Worm (Caenorhabditis elegans): Measurements from ENCODE around the gene clec-210.

Gene clec-210

DNA sequence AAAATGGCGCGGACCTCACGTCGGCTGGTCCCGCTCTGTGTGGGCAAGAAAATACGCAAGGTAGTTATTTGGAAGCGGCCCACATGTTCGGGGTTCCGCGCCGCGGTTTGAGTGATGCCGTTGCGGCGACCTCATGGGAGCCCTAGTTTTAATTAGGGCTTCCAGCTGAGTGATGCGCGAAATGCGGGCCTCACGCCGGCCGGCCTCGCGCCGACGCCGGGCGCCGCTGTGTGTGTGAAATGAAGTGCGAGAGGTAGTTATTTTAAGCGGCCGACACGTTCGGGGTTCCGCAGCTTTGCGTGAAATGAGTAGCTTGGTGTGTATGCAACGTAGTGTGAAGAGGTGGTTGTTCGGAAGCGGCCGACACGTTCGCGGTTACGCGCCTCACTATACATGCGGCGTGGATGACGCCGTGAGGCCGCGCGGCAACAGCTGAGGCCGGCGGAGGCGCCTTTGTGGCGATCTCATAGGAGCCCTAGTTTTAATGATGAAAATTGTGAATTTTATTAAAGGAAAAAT, 31.8 kb downstream of the clec-210 start (continued):
- no peak for TF ChIP-seq mes-4 (tag; optimal IDR thresholded peaks at IDR 0.05)
- TF ChIP-seq let-526 (GFP tag; IDR thresholded peaks at IDR 0.05) = no peak
- TF ChIP-seq nhr-80 (tag; optimal IDR thresholded peaks at IDR 0.05) = no peak
- no peak for TF ChIP-seq F22D6.2 (tag; optimal IDR thresholded peaks at IDR 0.05)
- no peak for TF ChIP-seq chd-7 (tag; optimal IDR thresholded peaks at IDR 0.05)

DNA sequence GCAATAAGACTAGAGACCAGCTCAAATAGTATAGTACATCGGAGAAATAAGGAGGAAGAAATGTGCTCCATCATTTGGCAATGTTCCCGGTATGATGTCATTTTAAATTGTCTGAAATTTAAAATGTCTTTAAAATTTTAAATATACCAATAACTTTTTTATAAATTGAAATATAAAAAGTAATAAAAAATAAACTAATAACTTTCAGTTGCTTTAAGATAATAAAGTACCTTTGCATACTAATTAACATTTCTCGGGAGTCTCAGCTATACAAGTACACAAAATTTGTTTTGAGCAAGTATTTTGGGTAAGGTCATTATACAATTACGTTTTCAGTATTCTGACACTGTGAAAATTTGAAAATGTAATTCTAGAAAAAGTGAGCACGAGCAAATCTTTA, 33.7 kb downstream of the clec-210 start, which contains the start of gene srab-6:
Gene srab-6, minus strand, starts transcription at position 101 of the 400 bp plus-strand sequence.
- TF ChIP-seq athp-1 (tag; optimal IDR thresholded peaks at IDR 0.05) = no peak
- no peak for TF ChIP-seq F52B5.7 (tag; optimal IDR thresholded peaks at IDR 0.05)
- no peak for TF ChIP-seq mel-28 (tag; optimal IDR thresholded peaks at IDR 0.05; ENCODE audit: borderline replicate concordance)
- no peak for TF ChIP-seq C17E4.6 (GFP tag; IDR thresholded peaks at IDR 0.05)
- no peak for TF ChIP-seq tbp1 (GFP tag; optimal IDR thresholded peaks at IDR 0.05)
- no peak for TF ChIP-seq hmg-20 (GFP tag; IDR thresholded peaks at IDR 0.05)
- no peak for TF ChIP-seq T07F8.4 (tag; optimal IDR thresholded peaks at IDR 0.05)
- TF ChIP-seq ceh-58 (GFP tag; IDR thresholded peaks at IDR 0.05) = no peak
- no peak for TF ChIP-seq ceh-91 (GFP tag; IDR thresholded peaks at IDR 0.05)

DNA sequence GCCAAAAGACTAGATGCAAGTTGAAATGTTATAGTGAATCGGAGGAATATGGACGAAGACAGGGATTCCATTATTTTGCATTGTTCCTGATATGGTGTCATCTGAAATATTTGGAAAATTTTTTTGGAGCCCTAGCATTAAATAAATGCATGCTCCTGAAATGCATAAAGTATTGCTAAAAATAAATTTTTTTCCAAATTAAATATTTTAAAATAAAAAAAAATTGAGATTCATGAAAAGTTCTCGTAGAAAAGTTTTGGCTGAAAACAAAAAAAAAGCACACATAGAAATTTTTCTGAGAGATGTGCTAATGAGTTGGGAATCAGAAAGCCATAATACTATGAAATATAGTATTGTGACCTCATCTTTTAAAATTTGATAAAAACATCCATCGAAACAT, 36.9 kb downstream of the clec-210 start, which contains the start of gene srab-7:
Gene srab-7, minus strand, starts transcription at position 101 of the 400 bp plus-strand sequence.
- TF ChIP-seq dpff-1 (tag; optimal IDR thresholded peaks at IDR 0.05) = no peak

DNA sequence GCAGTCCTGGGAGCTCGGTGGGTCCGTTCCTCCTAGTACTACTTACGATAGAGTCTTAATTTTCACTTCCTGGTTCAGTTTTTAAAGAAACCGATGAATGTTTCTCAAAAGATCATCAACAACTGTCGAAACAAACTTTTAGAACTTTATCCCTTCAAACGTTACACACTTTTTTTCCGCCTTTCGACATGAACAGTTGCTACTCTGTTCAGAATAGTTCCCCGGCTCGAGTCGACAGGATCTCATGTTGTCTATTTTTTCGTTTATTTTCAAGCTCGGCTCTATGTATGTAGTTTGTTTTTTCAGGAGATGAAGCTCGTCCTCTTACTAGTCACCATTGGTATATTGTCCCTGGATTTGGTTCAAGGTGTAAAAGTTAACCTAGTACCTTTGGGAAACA, 38.6 kb downstream of the clec-210 start, which contains the start of gene exh-1:
Gene exh-1, plus strand, starts transcription at position 301 of the 400 bp plus-strand sequence.
- TF ChIP-seq F57C9.4 (tag; optimal IDR thresholded peaks at IDR 0.05) (no peak), tlf-1 (GFP tag; optimal IDR thresholded peaks at IDR 0.05) (no peak), chd-7 (tag; optimal IDR thresholded peaks at IDR 0.05) (no peak), lag-1 (GFP tag; IDR thresholded peaks at IDR 0.05) (no peak), attf-6 (GFP tag; IDR thresholded peaks at IDR 0.05) (no peak), nhr-90 (tag; optimal IDR thresholded peaks at IDR 0.05) (no peak), ekl-4 (GFP tag; IDR thresholded peaks at IDR 0.05) (no peak), let-607 (tag; optimal IDR thresholded peaks at IDR 0.05) (no peak), Y67H2A.10 (GFP tag; conservative IDR thresholded peaks at IDR 0.05) (no peak), madf-3 (GFP tag; IDR thresholded peaks at IDR 0.05) (no peak), rec-8 (tag; optimal IDR thresholded peaks at IDR 0.05) (no peak), lin-35 (GFP tag; optimal IDR thresholded peaks at IDR 0.05) (no peak), ztf-25 (GFP tag; IDR thresholded peaks at IDR 0.05) (no peak), lir-1 (GFP tag; conservative IDR thresholded peaks at IDR 0.05) (no peak), ama-1 (optimal IDR thresholded peaks at IDR 0.05) (no peak), ama-1 (GFP tag; optimal IDR thresholded peaks at IDR 0.05) (no peak), F23B12.7 (tag; optimal IDR thresholded peaks at IDR 0.05; ENCODE audit: insufficient read depth) (no peak), madf-8 (GFP tag; conservative IDR thresholded peaks at IDR 0.05) (no peak), rpc-1 (optimal IDR thresholded peaks at IDR 0.05) (no peak), rpc-1 (tag; optimal IDR thresholded peaks at IDR 0.05) (no peak)

DNA sequence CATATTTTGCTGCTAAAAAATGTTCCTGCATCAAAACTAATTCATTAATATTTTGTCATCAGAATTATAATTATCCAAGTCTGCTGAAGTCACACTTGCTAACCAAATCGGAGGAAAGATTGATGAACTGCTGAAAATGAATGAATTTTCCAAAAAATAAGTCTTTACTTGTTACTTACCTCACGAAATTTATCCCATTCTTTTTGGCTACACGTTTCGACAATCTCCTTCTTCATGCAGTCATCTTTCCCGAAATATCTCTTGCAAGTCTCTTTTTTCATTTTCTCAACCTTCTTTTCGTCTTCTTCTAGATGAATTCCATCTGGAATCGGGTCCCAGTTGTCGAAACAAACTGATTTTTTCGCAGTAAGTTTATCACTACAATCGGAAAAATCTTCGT, 40.2 kb downstream of the clec-210 start:
- TF ChIP-seq cebp-1 (GFP tag; IDR thresholded peaks at IDR 0.05) = no peak
- no peak for TF ChIP-seq cebp-1 (tag; optimal IDR thresholded peaks at IDR 0.05)
- TF ChIP-seq F23B12.7 (tag; optimal IDR thresholded peaks at IDR 0.05; ENCODE audit: insufficient read depth) = no peak
- no peak for TF ChIP-seq sdz-38 (tag; optimal IDR thresholded peaks at IDR 0.05)
- no peak for TF ChIP-seq snpc-1.3 (tag; optimal IDR thresholded peaks at IDR 0.05; ENCODE audit: insufficient read depth)

All from whole organism, young adult.